Worm (Caenorhabditis elegans) whole organism, late embryonic: ENCODE data around the gene ife-1.

ENCODE experiments used
- ceh-18 ChIP-seq: sonication (generic microtip); optimal IDR thresholded peaks from 2 replicates; lab custom pipeline; 2016; ENCODE audit warnings: missing genetic modification characterization, missing compliant biosample characterization
- ceh-30 ChIP-seq: fragments of 150-350 bp; optimal IDR thresholded peaks from 2 replicates; lab custom pipeline; 2014; ENCODE audit warnings: missing biosample characterization, missing genetic modification characterization
- ets-4 ChIP-seq: sonication (generic microtip); optimal IDR thresholded peaks from 2 replicates; lab custom pipeline; 2016; ENCODE audit warnings: missing genetic modification characterization, missing compliant biosample characterization
- pag-3 ChIP-seq: sonication (generic microtip); optimal IDR thresholded peaks from 2 replicates; lab custom pipeline; 2016; ENCODE audit warnings: missing compliant biosample characterization, missing genetic modification characterization, borderline replicate concordance
- pha-4 ChIP-seq: fragments of 150-350 bp; optimal IDR thresholded peaks from 2 replicates; lab custom pipeline; 2018; ENCODE audit warnings: missing biosample characterization, missing genetic modification reagents, missing genetic modification characterization

ce11 chrIII:13315071-13315470 lies 28.1 kb upstream of the ife-1 start, which contains the start of gene dph-7:
- TF ChIP-seq ceh-18 (tag; lab: Kevin White, UChicago) (no peak), ets-4 (tag; lab: Kevin White, UChicago) (no peak), ceh-30 (tag; lab: Kevin White, UChicago) (no peak), pha-4 (tag; lab: Kevin White, UChicago) (no peak), pag-3 (tag; lab: Kevin White, UChicago) (no peak)
